Worm (Caenorhabditis elegans): ENCODE measurements around the gene F17C11.2.

The F17C11.2 gene

DNA sequence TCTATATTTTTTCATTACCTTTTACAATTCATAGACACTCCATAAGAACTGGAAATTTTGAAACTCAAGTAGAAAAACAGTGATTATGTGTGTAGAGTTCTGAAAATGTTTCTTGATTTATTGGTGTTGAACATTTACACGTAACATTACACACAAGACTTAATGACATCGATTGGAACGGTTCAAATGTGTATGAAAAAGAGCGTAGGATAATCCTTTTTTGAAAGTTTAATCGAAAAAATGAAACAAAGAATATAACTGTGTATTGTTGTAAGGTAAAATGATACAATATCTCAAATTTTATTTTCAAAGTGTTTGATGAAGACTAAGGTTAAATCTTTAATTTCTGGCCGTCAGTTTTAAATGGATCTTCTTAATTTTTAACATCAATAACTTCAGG is 33.1 kb downstream of the F17C11.2 start, which contains the start of gene fig-1:
TSS of gene fig-1 (minus strand) at position 101 of the 400 bp plus-strand sequence.
- TF ChIP-seq lin-32 (GFP tag; optimal IDR thresholded peaks at IDR 0.05) (no peak), cnd-1 (tag; optimal IDR thresholded peaks at IDR 0.05) (no peak), lin-13 (tag; optimal IDR thresholded peaks at IDR 0.05) (no peak), blmp-1 (tag; optimal IDR thresholded peaks at IDR 0.05) (no peak), flh-1 (GFP tag; optimal IDR thresholded peaks at IDR 0.05) (no peak), bed-3 (GFP tag; optimal IDR thresholded peaks at IDR 0.05) (no peak), nhr-12 (tag; optimal IDR thresholded peaks at IDR 0.05) (no peak), drap-1 (GFP tag; optimal IDR thresholded peaks at IDR 0.05) (no peak), zip-8 (tag; optimal IDR thresholded peaks at IDR 0.05) (no peak), mab-5 (tag; optimal IDR thresholded peaks at IDR 0.05) (no peak), hlh-1 (tag; optimal IDR thresholded peaks at IDR 0.05) (no peak), ztf-11 (tag; optimal IDR thresholded peaks at IDR 0.05) (no peak), snpc-4 (tag; optimal IDR thresholded peaks at IDR 0.05) (no peak), unc-39 (tag; optimal IDR thresholded peaks at IDR 0.05) (no peak), mls-2 (tag; optimal IDR thresholded peaks at IDR 0.05) (no peak), nhr-2 (tag; optimal IDR thresholded peaks at IDR 0.05) (no peak), nhr-76 (tag; optimal IDR thresholded peaks at IDR 0.05) (no peak), elt-1 (tag; optimal IDR thresholded peaks at IDR 0.05; ENCODE audit: borderline replicate concordance, insufficient read depth) (no peak), unc-62 (GFP tag; optimal IDR thresholded peaks at IDR 0.05) (no peak)

DNA sequence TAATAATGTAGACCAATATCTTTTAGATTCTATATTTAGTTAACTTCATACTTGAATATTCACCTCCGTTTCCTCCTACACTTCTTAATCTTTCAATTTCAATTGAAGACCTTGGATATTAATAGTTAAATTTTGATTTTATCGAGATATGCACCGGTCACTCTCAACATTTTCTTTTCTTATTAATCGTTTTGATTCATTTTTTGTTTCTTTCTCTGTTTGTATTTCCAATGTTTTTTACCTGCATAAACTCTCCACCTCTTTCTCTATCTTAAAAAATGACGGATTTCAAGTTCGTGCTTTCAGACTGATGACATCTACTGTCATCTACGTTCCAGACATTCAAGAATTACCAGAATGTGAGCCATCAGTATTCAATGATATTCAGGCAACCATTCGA is 43.8 kb downstream of the F17C11.2 start, which contains the start of gene frpr-9:
TSS of gene frpr-9 (plus strand) at position 301 of the 400 bp plus-strand sequence.
- TF ChIP-seq elt-3 (tag; optimal IDR thresholded peaks at IDR 0.05): no peak
- TF ChIP-seq unc-62 (GFP tag; optimal IDR thresholded peaks at IDR 0.05): no peak
- TF ChIP-seq nhr-12 (tag; optimal IDR thresholded peaks at IDR 0.05): no peak
- no peak for TF ChIP-seq ceh-43 (GFP tag; optimal IDR thresholded peaks at IDR 0.05)
- TF ChIP-seq nhr-237 (tag; optimal IDR thresholded peaks at IDR 0.05): no peak
- TF ChIP-seq elt-1 (tag; optimal IDR thresholded peaks at IDR 0.05; ENCODE audit: borderline replicate concordance, insufficient read depth): no peak
- no peak for TF ChIP-seq hlh-1 (tag; optimal IDR thresholded peaks at IDR 0.05)
- no peak for TF ChIP-seq snpc-4 (tag; optimal IDR thresholded peaks at IDR 0.05)
- no peak for TF ChIP-seq nhr-76 (tag; optimal IDR thresholded peaks at IDR 0.05)
- TF ChIP-seq mep-1 (tag; optimal IDR thresholded peaks at IDR 0.05): no peak
- TF ChIP-seq drap-1 (GFP tag; optimal IDR thresholded peaks at IDR 0.05): no peak
- TF ChIP-seq unc-39 (tag; optimal IDR thresholded peaks at IDR 0.05): no peak
- no peak for TF ChIP-seq blmp-1 (tag; optimal IDR thresholded peaks at IDR 0.05)
- TF ChIP-seq nhr-2 (tag; optimal IDR thresholded peaks at IDR 0.05): no peak

All from whole organism, mixed stage, embryonic.